Fruit fly (Drosophila melanogaster): ENCODE data around the gene gb.
A peak's percentile ranks its signal among the peaks of the same experiment; 100 is the strongest.

The gb gene

dm6 chr3R:27129580-27130385 is 17.7 kb upstream of the gb start (continued):
- TF ChIP-seq ss (GFP tag; optimal IDR thresholded peaks at IDR 0.05) (peak; percentile 5 to 68), Ets21C (GFP tag; optimal IDR thresholded peaks at IDR 0.05) (peak; percentile 66), CG11762 (GFP tag; optimal IDR thresholded peaks at IDR 0.05; ENCODE audit: insufficient read depth) (peak; percentile 53), dac (GFP tag; optimal IDR thresholded peaks at IDR 0.05) (no peak), CG4318 (GFP tag; optimal IDR thresholded peaks at IDR 0.05) (peak; percentile 49), eg (GFP tag; IDR thresholded peaks at IDR 0.05) (peak; percentile 88), pdm3 (GFP tag; optimal IDR thresholded peaks at IDR 0.05) (peak; percentile 81), CG8319 (GFP tag; optimal IDR thresholded peaks at IDR 0.05) (peak; percentile 73), CG8119 (GFP tag; IDR thresholded peaks at IDR 0.05) (peak; percentile 71), Sox14 (GFP tag; optimal IDR thresholded peaks at IDR 0.05) (peak; percentile 67), fd85E (GFP tag; optimal IDR thresholded peaks at IDR 0.05) (peak; percentile 51), fd59A (GFP tag; optimal IDR thresholded peaks at IDR 0.05) (peak; percentile 33), cyc (GFP tag; optimal IDR thresholded peaks at IDR 0.05) (peak; percentile 73), Ets96B (tag; optimal IDR thresholded peaks at IDR 0.05) (peak; percentile 66), CG31627 (GFP tag; optimal IDR thresholded peaks at IDR 0.05) (peak; percentile 78), Eip78C (GFP tag) (peak; percentile 94), CG34406 (GFP tag; optimal IDR thresholded peaks at IDR 0.05) (peak; percentile 69), net (GFP tag; optimal IDR thresholded peaks at IDR 0.05) (peak; percentile 77), Hr38 (GFP tag; optimal IDR thresholded peaks at IDR 0.05) (no peak), Blimp-1 (GFP tag; optimal IDR thresholded peaks at IDR 0.05) (peak; percentile 22), spab (GFP tag; optimal IDR thresholded peaks at IDR 0.05) (peak; percentile 24), dsx (GFP tag; optimal IDR thresholded peaks at IDR 0.05; ENCODE audit: poor library complexity, severe bottlenecking) (peak; percentile 67), CG11902 (GFP tag; optimal IDR thresholded peaks at IDR 0.05) (peak; percentile 69), fkh (GFP tag; optimal IDR thresholded peaks at IDR 0.05) (peak; percentile 75), CG6163 (GFP tag; IDR thresholded peaks at IDR 0.05) (peak; percentile 78), svp (GFP tag) (peak; percentile 91), CG6854 (GFP tag; optimal IDR thresholded peaks at IDR 0.05) (no peak), CG3919 (GFP tag; optimal IDR thresholded peaks at IDR 0.05) (peak; percentile 81), CG16779 (tag; optimal IDR thresholded peaks at IDR 0.05) (peak; percentile 13), CG10631 (GFP tag; optimal IDR thresholded peaks at IDR 0.05) (no peak), Sox15 (GFP tag; optimal IDR thresholded peaks at IDR 0.05) (peak; percentile 59)

- TF ChIP-seq CG11762 (GFP tag; optimal IDR thresholded peaks at IDR 0.05; ENCODE audit: insufficient read depth): no peak
- no peak for TF ChIP-seq CG3919 (GFP tag; optimal IDR thresholded peaks at IDR 0.05)
- TF ChIP-seq Sox15 (GFP tag; optimal IDR thresholded peaks at IDR 0.05): no peak
- TF ChIP-seq Eip78C (GFP tag): no peak
- no peak for TF ChIP-seq Sox14 (GFP tag; optimal IDR thresholded peaks at IDR 0.05)
- 0 out of 3 replicates have a peak, but pooled peaks have one; percentile 12 for TF ChIP-seq CG6163 (GFP tag; IDR thresholded peaks at IDR 0.05)
- no peak for TF ChIP-seq cyc (GFP tag; optimal IDR thresholded peaks at IDR 0.05)
- TF ChIP-seq pdm3 (GFP tag; optimal IDR thresholded peaks at IDR 0.05): no peak
- TF ChIP-seq fd85E (GFP tag; optimal IDR thresholded peaks at IDR 0.05): no peak
- no peak for TF ChIP-seq Blimp-1 (GFP tag; optimal IDR thresholded peaks at IDR 0.05)
- TF ChIP-seq fkh (GFP tag; optimal IDR thresholded peaks at IDR 0.05): no peak
- no peak for TF ChIP-seq dac (GFP tag; optimal IDR thresholded peaks at IDR 0.05)
- no peak for TF ChIP-seq CG10631 (GFP tag; optimal IDR thresholded peaks at IDR 0.05)
- TF ChIP-seq svp (GFP tag): peak; percentile 99
- TF ChIP-seq vri (GFP tag; optimal IDR thresholded peaks at IDR 0.05): peak; percentile 61
- no peak for TF ChIP-seq Eip75B (GFP tag; optimal IDR thresholded peaks at IDR 0.05)
- peak; percentile 51 for TF ChIP-seq Eip93F (GFP tag; optimal IDR thresholded peaks at IDR 0.05)
- TF ChIP-seq CG6276 (GFP tag; optimal IDR thresholded peaks at IDR 0.05): no peak
These were observed 16.7 kb upstream of the gb start for dm6 chr3R:27128723-27129122.

- no peak for TF ChIP-seq topi (GFP tag; optimal IDR thresholded peaks at IDR 0.05)
- TF ChIP-seq Smox (GFP tag; optimal IDR thresholded peaks at IDR 0.05): no peak
- TF ChIP-seq CG6854 (GFP tag; optimal IDR thresholded peaks at IDR 0.05): no peak
- no peak for TF ChIP-seq dsx (GFP tag; optimal IDR thresholded peaks at IDR 0.05; ENCODE audit: poor library complexity, severe bottlenecking)
- no peak for TF ChIP-seq CG16779 (tag; optimal IDR thresholded peaks at IDR 0.05)
- no peak for TF ChIP-seq lz (GFP tag; optimal IDR thresholded peaks at IDR 0.05)
- TF ChIP-seq Hr38 (GFP tag; optimal IDR thresholded peaks at IDR 0.05): no peak
- TF ChIP-seq CG15336 (GFP tag; IDR thresholded peaks at IDR 0.05): no peak
- no peak for TF ChIP-seq CG8632 (GFP tag; optimal IDR thresholded peaks at IDR 0.05)
These were observed 12.5 kb upstream of the gb start, which contains the start of gene CG6059 for dm6 chr3R:27124588-27124987. CG6059 (minus strand) TSS chr3R:27124688.
